Fruit fly (Drosophila melanogaster) S2 (cell line): ENCODE data around the gene CheA84a.

Experiments used
- CG8478 ChIP-seq: fragments of >200 bp; optimal IDR thresholded peaks from 2 replicates; lab custom pipeline; 2018
- CTCF ChIP-seq, 2 experiments: fragments of >200 bp; optimal IDR thresholded peaks; 2 replicates each; lab custom pipeline; 2018

DNA sequence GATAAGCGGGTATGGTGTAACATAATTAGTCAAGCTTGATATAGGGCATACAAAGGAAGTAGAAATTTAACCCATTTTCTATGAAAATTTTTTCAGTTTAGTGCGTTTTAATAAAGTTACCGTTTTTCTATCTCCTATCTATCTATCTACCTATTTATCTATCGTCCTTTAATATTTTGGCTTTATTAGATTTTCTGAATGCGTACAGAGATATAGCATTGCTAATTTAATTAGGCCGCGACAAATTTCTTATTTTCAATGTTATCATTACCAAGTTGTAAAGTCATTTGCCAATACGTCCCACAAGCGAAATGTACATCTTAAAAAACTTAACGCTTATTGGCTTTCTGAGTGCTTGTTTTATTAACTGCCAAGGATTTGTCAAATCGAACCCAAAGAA is 43.5 kb upstream of the CheA84a start, which contains the start of gene CG15864:
- no peak for TF ChIP-seq CTCF (optimal IDR thresholded peaks at IDR 0.05; lab: Kevin White, UChicago)
- TF ChIP-seq CG8478, result no peak
